Fruit fly (Drosophila melanogaster) whole organism, embryonic: ENCODE data around the gene CG6733.

Source experiments
- Atf-2 ChIP-seq: fragments of 200-800 bp; sonication (Bioruptor generic); optimal IDR thresholded peaks from 2 replicates; lab custom pipeline; 2016; ENCODE audit warnings: missing biosample characterization, missing genetic modification characterization
- B-H2 ChIP-seq: fragments of 200-800 bp; sonication (Bioruptor generic); optimal IDR thresholded peaks from 2 replicates; lab custom pipeline; 2018; ENCODE audit warnings: missing biosample characterization, mild to moderate bottlenecking, missing genetic modification characterization
- BtbVII ChIP-seq: fragments of 200-800 bp; sonication (Bioruptor generic); optimal IDR thresholded peaks from 3 replicates; lab custom pipeline; 2017; ENCODE audit warnings: missing biosample characterization, mild to moderate bottlenecking, missing genetic modification characterization
- CG11085 ChIP-seq: fragments of 200-800 bp; sonication (Bioruptor generic); IDR thresholded peaks from 2 replicates; pipeline ENCODE4 v1.3.6; 2022; ENCODE audit warnings: missing biosample characterization, missing genetic modification characterization
- CG11504 ChIP-seq: fragments of 200-800 bp; sonication (Bioruptor generic); optimal IDR thresholded peaks from 3 replicates; lab custom pipeline; 2019; ENCODE audit warnings: missing biosample characterization, mild to moderate bottlenecking, missing genetic modification characterization, moderate library complexity
- CG12744 ChIP-seq: fragments of 200-800 bp; sonication (Bioruptor generic); optimal IDR thresholded peaks from 2 replicates; lab custom pipeline; 2016; ENCODE audit warnings: missing biosample characterization, missing genetic modification characterization
- CG13624 ChIP-seq: fragments of 200-800 bp; sonication (Bioruptor generic); optimal IDR thresholded peaks from 2 replicates; lab custom pipeline; 2016; ENCODE audit warnings: missing biosample characterization, missing genetic modification characterization
- CG14710 ChIP-seq: fragments of 200-800 bp; sonication (Bioruptor generic); optimal IDR thresholded peaks from 3 replicates; lab custom pipeline; 2019; ENCODE audit warnings: missing biosample characterization, mild to moderate bottlenecking, missing genetic modification characterization, moderate library complexity
- CG15011 ChIP-seq: fragments of 200-800 bp; sonication (Bioruptor generic); optimal IDR thresholded peaks from 3 replicates; lab custom pipeline; 2018; ENCODE audit warnings: missing biosample characterization, mild to moderate bottlenecking, missing genetic modification characterization
- CG2129 ChIP-seq: fragments of 200-800 bp; sonication (Bioruptor generic); IDR thresholded peaks from 2 replicates; pipeline ENCODE4 v1.3.6; 2022; ENCODE audit warnings: missing biosample characterization, missing genetic modification characterization; ENCODE audit not compliant: partially characterized antibody
- CG2199 ChIP-seq: fragments of 200-800 bp; sonication (Bioruptor generic); IDR thresholded peaks from 3 replicates; pipeline ENCODE4 v1.3.6; 2022; ENCODE audit warnings: missing biosample characterization, missing genetic modification characterization
- CG2678 ChIP-seq: fragments of 200-800 bp; sonication (Bioruptor generic); optimal IDR thresholded peaks from 3 replicates; lab custom pipeline; 2019; ENCODE audit warnings: missing biosample characterization, mild to moderate bottlenecking, missing genetic modification characterization, moderate library complexity
- CG7556 ChIP-seq: fragments of 200-800 bp; sonication (Bioruptor generic); optimal IDR thresholded peaks from 2 replicates; lab custom pipeline; 2017; ENCODE audit warnings: missing biosample characterization, mild to moderate bottlenecking, missing genetic modification characterization
- CG7987 ChIP-seq: fragments of 200-800 bp; sonication (Bioruptor generic); optimal IDR thresholded peaks from 2 replicates; lab custom pipeline; 2018; ENCODE audit warnings: missing biosample characterization, mild to moderate bottlenecking, missing genetic modification characterization, moderate library complexity
- CG8281 ChIP-seq: fragments of 200-800 bp; sonication (Bioruptor generic); optimal IDR thresholded peaks from 2 replicates; lab custom pipeline; 2018; ENCODE audit warnings: missing biosample characterization, mild to moderate bottlenecking, missing genetic modification characterization, moderate library complexity
- CG9817 ChIP-seq: fragments of 200-800 bp; sonication (Bioruptor generic); optimal IDR thresholded peaks from 2 replicates; lab custom pipeline; 2018; ENCODE audit warnings: missing biosample characterization, mild to moderate bottlenecking, missing genetic modification characterization, moderate library complexity
- CG9932 ChIP-seq: fragments of 200-800 bp; sonication (Bioruptor generic); IDR thresholded peaks from 2 replicates; pipeline ENCODE4 v1.3.6; 2022; ENCODE audit warnings: missing biosample characterization, missing genetic modification characterization
- D19B ChIP-seq: fragments of 200-800 bp; sonication (Bioruptor generic); optimal IDR thresholded peaks from 2 replicates; lab custom pipeline; 2017; ENCODE audit warnings: missing biosample characterization, mild to moderate bottlenecking, missing genetic modification characterization
- Doc3 ChIP-seq: fragments of 200-800 bp; sonication (Bioruptor generic); IDR thresholded peaks from 3 replicates; pipeline ENCODE4 v1.3.6; 2022; ENCODE audit warnings: missing biosample characterization, missing genetic modification characterization; ENCODE audit not compliant: partially characterized antibody
- E2f2 ChIP-seq: fragments of 200-800 bp; sonication (Bioruptor generic); IDR thresholded peaks from 2 replicates; pipeline ENCODE4 v1.3.6; 2022; ENCODE audit warnings: missing biosample characterization, missing genetic modification characterization
- Eip74EF ChIP-seq, 2 experiments: fragments of 200-800 bp in 1 of 2; fragments of >200 bp in 1 of 2; sonication (Bioruptor generic) in 1 of 2; optimal IDR thresholded peaks; 2 replicates each; lab custom pipeline; 2017 to 2019; ENCODE audit warnings: missing biosample characterization in 2 of 2, missing genetic modification characterization in 2 of 2, mild to moderate bottlenecking in 1 of 2, moderate library complexity in 1 of 2
- GATAe ChIP-seq: fragments of 200-800 bp; sonication (Bioruptor generic); conservative IDR thresholded peaks from 2 replicates; pipeline ENCODE4 v1.3.6; 2022; ENCODE audit warnings: missing biosample characterization, missing genetic modification characterization
- HHEX ChIP-seq: fragments of 200-800 bp; sonication (Bioruptor generic); optimal IDR thresholded peaks from 3 replicates; lab custom pipeline; 2017; ENCODE audit warnings: missing biosample characterization, mild to moderate bottlenecking, missing genetic modification characterization, missing genetic modification reagents
- MTF-1 ChIP-seq: fragments of 200-800 bp; sonication (Bioruptor generic); optimal IDR thresholded peaks from 2 replicates; lab custom pipeline; 2018; ENCODE audit warnings: missing biosample characterization, mild to moderate bottlenecking, missing genetic modification characterization, borderline replicate concordance
- Max ChIP-seq: fragments of 200-800 bp; sonication (Bioruptor generic); optimal IDR thresholded peaks from 2 replicates; lab custom pipeline; 2016; ENCODE audit warnings: missing biosample characterization, mild to moderate bottlenecking, missing genetic modification characterization
- Meics ChIP-seq: fragments of 200-800 bp; sonication (Bioruptor generic); optimal IDR thresholded peaks from 2 replicates; lab custom pipeline; 2017; ENCODE audit warnings: missing biosample characterization, mild to moderate bottlenecking, missing genetic modification characterization
- Nf-YC ChIP-seq: fragments of 200-800 bp; optimal IDR thresholded peaks from 3 replicates; lab custom pipeline; 2019; ENCODE audit warnings: missing biosample characterization, mild to moderate bottlenecking, missing genetic modification characterization, moderate library complexity
- Vsx1 ChIP-seq: fragments of 200-800 bp; sonication (Bioruptor generic); optimal IDR thresholded peaks from 2 replicates; lab custom pipeline; 2017; ENCODE audit warnings: missing biosample characterization, mild to moderate bottlenecking, missing genetic modification characterization, missing genetic modification reagents
- Xbp1 ChIP-seq: fragments of 200-800 bp; sonication (Bioruptor generic); optimal IDR thresholded peaks from 3 replicates; lab custom pipeline; 2016; ENCODE audit warnings: missing biosample characterization, mild to moderate bottlenecking, missing genetic modification characterization
- ci ChIP-seq: fragments of 200-800 bp; sonication (Bioruptor generic); IDR thresholded peaks from 3 replicates; pipeline ENCODE4 v1.3.6; 2022; ENCODE audit warnings: missing biosample characterization, missing genetic modification characterization
- fd102C ChIP-seq: fragments of 200-800 bp; sonication (Bioruptor generic); optimal IDR thresholded peaks from 2 replicates; lab custom pipeline; 2018; ENCODE audit warnings: missing biosample characterization, mild to moderate bottlenecking, missing genetic modification characterization, moderate library complexity
- hbn ChIP-seq: fragments of 200-800 bp; sonication (Bioruptor generic); IDR thresholded peaks from 2 replicates; pipeline ENCODE4 v1.3.6; 2022; ENCODE audit warnings: missing biosample characterization, missing genetic modification characterization; ENCODE audit not compliant: partially characterized antibody
- jumu ChIP-seq: fragments of 200-800 bp; sonication (Bioruptor generic); optimal IDR thresholded peaks from 3 replicates; lab custom pipeline; 2016; ENCODE audit warnings: missing biosample characterization, missing genetic modification characterization
- kni ChIP-seq: fragments of 200-800 bp; sonication (Bioruptor generic); optimal IDR thresholded peaks from 3 replicates; lab custom pipeline; 2017; ENCODE audit warnings: mild to moderate bottlenecking, missing biosample characterization, missing genetic modification reagents, missing genetic modification characterization
- nau ChIP-seq: fragments of 200-800 bp; sonication (Bioruptor generic); optimal IDR thresholded peaks from 3 replicates; lab custom pipeline; 2017; ENCODE audit warnings: missing biosample characterization, mild to moderate bottlenecking, missing genetic modification characterization, missing genetic modification reagents
- oc ChIP-seq: fragments of 200-800 bp; sonication (Bioruptor generic); optimal IDR thresholded peaks from 2 replicates; lab custom pipeline; 2018; ENCODE audit warnings: missing biosample characterization, mild to moderate bottlenecking, missing genetic modification characterization, moderate library complexity
- org-1 ChIP-seq: fragments of 200-800 bp; sonication (Bioruptor generic); optimal IDR thresholded peaks from 2 replicates; lab custom pipeline; 2017; ENCODE audit warnings: missing biosample characterization, missing genetic modification characterization
- peb ChIP-seq: fragments of 200-800 bp; sonication (Bioruptor generic); IDR thresholded peaks from 2 replicates; pipeline ENCODE4 v1.3.6; 2022; ENCODE audit warnings: missing biosample characterization, missing genetic modification characterization
- pfk ChIP-seq: fragments of 200-800 bp; sonication (Bioruptor generic); optimal IDR thresholded peaks from 2 replicates; lab custom pipeline; 2018; ENCODE audit warnings: missing biosample characterization, mild to moderate bottlenecking, missing genetic modification characterization, moderate library complexity
- ranshi ChIP-seq: fragments of 200-800 bp; sonication (Bioruptor generic); IDR thresholded peaks from 2 replicates; pipeline ENCODE4 v1.3.6; 2022; ENCODE audit warnings: missing biosample characterization, missing genetic modification characterization
- schlank ChIP-seq: fragments of 200-800 bp; sonication (Bioruptor generic); optimal IDR thresholded peaks from 2 replicates; lab custom pipeline; 2018; ENCODE audit warnings: missing biosample characterization, mild to moderate bottlenecking, missing genetic modification characterization
- slbo ChIP-seq: fragments of 200-800 bp; sonication (Bioruptor generic); IDR thresholded peaks from 2 replicates; pipeline ENCODE4 v1.3.6; 2022; ENCODE audit warnings: missing biosample characterization, missing genetic modification characterization
- sna ChIP-seq: fragments of 200-800 bp; sonication (Bioruptor generic); IDR thresholded peaks from 2 replicates; pipeline ENCODE4 v1.3.6; 2022; ENCODE audit warnings: missing biosample characterization, missing genetic modification characterization; ENCODE audit not compliant: partially characterized antibody
- sqz ChIP-seq: fragments of 200-800 bp; sonication (Bioruptor generic); optimal IDR thresholded peaks from 3 replicates; lab custom pipeline; 2018; ENCODE audit warnings: missing biosample characterization, mild to moderate bottlenecking, missing genetic modification characterization
- sug ChIP-seq: fragments of 200-800 bp; optimal IDR thresholded peaks from 2 replicates; lab custom pipeline; 2019; ENCODE audit warnings: missing biosample characterization, mild to moderate bottlenecking, missing genetic modification characterization, moderate library complexity
- twi ChIP-seq: fragments of 200-800 bp; optimal IDR thresholded peaks from 2 replicates; lab custom pipeline; 2019; ENCODE audit warnings: missing biosample characterization, mild to moderate bottlenecking, missing genetic modification characterization, moderate library complexity
- usp ChIP-seq: fragments of >200 bp; optimal IDR thresholded peaks from 2 replicates; lab custom pipeline; 2017; ENCODE audit warnings: missing biosample characterization, missing genetic modification characterization
- vfl ChIP-seq: fragments of 200-800 bp; sonication (Bioruptor generic); optimal IDR thresholded peaks from 2 replicates; lab custom pipeline; 2016; ENCODE audit warnings: missing biosample characterization, missing genetic modification characterization
- wor ChIP-seq: fragments of 200-800 bp; sonication (Bioruptor generic); IDR thresholded peaks from 2 replicates; pipeline ENCODE4 v1.3.6; 2022; ENCODE audit warnings: missing biosample characterization, missing genetic modification characterization

Gene CG6733

DNA sequence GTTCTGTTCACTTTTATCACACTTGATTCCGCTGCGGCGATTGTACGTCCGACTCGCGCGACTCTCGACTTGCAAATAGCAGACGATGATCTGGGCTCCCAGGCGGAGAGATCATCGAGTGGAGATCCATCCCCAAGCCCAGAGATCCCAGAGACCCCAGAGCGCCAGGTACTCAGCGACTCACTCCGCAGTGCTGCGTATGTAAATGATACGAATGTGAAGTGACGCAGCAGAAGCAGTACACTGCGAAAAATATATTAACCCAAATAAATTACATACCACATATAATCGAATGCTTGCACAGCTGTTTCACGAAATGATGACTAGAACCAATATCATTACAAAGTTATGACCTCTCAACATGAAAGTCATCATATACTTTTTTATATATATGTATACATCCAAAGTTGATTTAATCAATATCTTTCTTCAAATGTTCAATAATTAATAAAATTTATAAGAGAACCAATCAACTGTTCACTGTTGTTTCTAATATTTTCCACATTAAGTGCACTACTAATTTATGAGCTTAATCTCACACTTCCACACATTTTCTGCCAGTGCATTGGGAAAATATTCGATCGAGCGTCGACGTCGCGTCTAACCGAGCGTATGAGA is 30.2 kb upstream of the CG6733 start, which contains the start of gene CG17111 (continued):
- no peak for TF ChIP-seq sna (GFP tag; lab: Robert Waterston, UW)
- no peak for TF ChIP-seq CG11085 (GFP tag; lab: Robert Waterston, UW)
- TF ChIP-seq CG13624 (GFP tag; lab: Kevin White, UChicago) = no peak
- TF ChIP-seq sqz = no peak
- TF ChIP-seq CG11504 (tag; lab: Kevin White, UChicago) = peak; percentile 78
- TF ChIP-seq slbo (GFP tag; lab: Robert Waterston, UW) = 0 out of 2 replicates have a peak, but pooled peaks have one; percentile 11
- no peak for TF ChIP-seq CG8281
- TF ChIP-seq CG2199 (GFP tag; lab: Robert Waterston, UW) = no peak
- TF ChIP-seq CG2678 (tag; lab: Kevin White, UChicago) = peak; percentile 70
- TF ChIP-seq CG14710 = no peak
- no peak for TF ChIP-seq ci
- TF ChIP-seq sug (tag; lab: Kevin White, UChicago) = no peak
- no peak for TF ChIP-seq B-H2 (GFP tag; lab: Kevin White, UChicago)
- no peak for TF ChIP-seq BtbVII (GFP tag; lab: Kevin White, UChicago)
- no peak for TF ChIP-seq peb
- TF ChIP-seq Atf-2 (GFP tag; lab: Kevin White, UChicago) = no peak
- TF ChIP-seq hbn = no peak
- no peak for TF ChIP-seq kni (GFP tag; lab: Kevin White, UChicago)
- no peak for TF ChIP-seq CG15011 (GFP tag; lab: Kevin White, UChicago)
- TF ChIP-seq E2f2 (GFP tag; lab: Robert Waterston, UW) = no peak
- TF ChIP-seq Xbp1 (GFP tag; lab: Kevin White, UChicago) = peak; percentile 25
- no peak for TF ChIP-seq schlank (tag; lab: Kevin White, UChicago)
- peak; percentile 7 for TF ChIP-seq Nf-YC
- TF ChIP-seq jumu (GFP tag; lab: Kevin White, UChicago) = no peak
- TF ChIP-seq ranshi = no peak
- no peak for TF ChIP-seq oc
- TF ChIP-seq MTF-1 (GFP tag; lab: Kevin White, UChicago) = no peak
- no peak for TF ChIP-seq nau (GFP tag; lab: Kevin White, UChicago)
- no peak for TF ChIP-seq Eip74EF (GFP tag; optimal IDR thresholded peaks at IDR 0.05; lab: Kevin White, UChicago)
- no peak for TF ChIP-seq usp (GFP tag; lab: Kevin White, UChicago)
- no peak for TF ChIP-seq fd102C (GFP tag; lab: Kevin White, UChicago)
- TF ChIP-seq CG2129 = no peak
- TF ChIP-seq vfl (GFP tag; lab: Kevin White, UChicago) = no peak
- no peak for TF ChIP-seq twi (tag; lab: Kevin White, UChicago)
- TF ChIP-seq Max (GFP tag; lab: Kevin White, UChicago) = peak; percentile 6
- TF ChIP-seq HHEX (GFP tag; lab: Kevin White, UChicago) = peak; percentile 46
- TF ChIP-seq pfk (GFP tag; lab: Kevin White, UChicago) = no peak
- 0 out of 2 replicates have a peak, but pooled peaks have one; percentile 13 for TF ChIP-seq wor (GFP tag; lab: Robert Waterston, UW)
- peak; percentile 36 for TF ChIP-seq Meics (GFP tag; lab: Kevin White, UChicago)
- no peak for TF ChIP-seq Doc3 (GFP tag; lab: Robert Waterston, UW)
- TF ChIP-seq CG7987 = no peak
- TF ChIP-seq CG7556 (GFP tag; lab: Kevin White, UChicago) = peak; percentile 66
- TF ChIP-seq org-1 (GFP tag; lab: Kevin White, UChicago) = no peak
- no peak for TF ChIP-seq CG12744 (GFP tag; lab: Kevin White, UChicago)
- no peak for TF ChIP-seq CG9817 (tag; lab: Kevin White, UChicago)
- TF ChIP-seq GATAe = no peak
- TF ChIP-seq Vsx1 (GFP tag; lab: Kevin White, UChicago) = no peak
- TF ChIP-seq CG9932 = no peak
- TF ChIP-seq D19B = no peak
